Fruit fly (Drosophila melanogaster) whole organism, embryonic: ENCODE measurements around the gene dib.

Experiments
- CG2116 ChIP-seq: fragments of 200-800 bp; sonication (Bioruptor generic); optimal IDR thresholded peaks from 3 replicates; lab custom pipeline; 2018; ENCODE audit warnings: missing biosample characterization, mild to moderate bottlenecking, missing genetic modification characterization
- kay ChIP-seq: fragments of 200-800 bp; sonication (Bioruptor generic); optimal IDR thresholded peaks from 2 replicates; lab custom pipeline; 2016; ENCODE audit warnings: missing biosample characterization, missing genetic modification characterization

dm6 chr3L:4110212-4110611 lies 48.1 kb downstream of the dib start:
- TF ChIP-seq CG2116 (GFP tag; lab: Kevin White, UChicago) (no peak), kay (GFP tag; lab: Kevin White, UChicago) (no peak)
